Worm (Caenorhabditis elegans) whole organism, midembryonic: Measurements from ENCODE around the gene H40L08.8.

Source experiments
- med-1 ChIP-seq: sonication (generic microtip); optimal IDR thresholded peaks from 2 replicates; lab custom pipeline; 2017; ENCODE audit warnings: missing genetic modification characterization, mild to moderate bottlenecking, missing compliant biosample characterization, antibody characterized with exemption, missing genetic modification reagents; ENCODE audit not compliant: insufficient read depth
- ztf-23 ChIP-seq: fragments of 200-800 bp; sonication (Bioruptor generic); IDR thresholded peaks from 2 replicates; pipeline ENCODE4 v1.3.6; 2022; ENCODE audit warnings: missing genetic modification reagents, missing genetic modification characterization, missing compliant biosample characterization

DNA sequence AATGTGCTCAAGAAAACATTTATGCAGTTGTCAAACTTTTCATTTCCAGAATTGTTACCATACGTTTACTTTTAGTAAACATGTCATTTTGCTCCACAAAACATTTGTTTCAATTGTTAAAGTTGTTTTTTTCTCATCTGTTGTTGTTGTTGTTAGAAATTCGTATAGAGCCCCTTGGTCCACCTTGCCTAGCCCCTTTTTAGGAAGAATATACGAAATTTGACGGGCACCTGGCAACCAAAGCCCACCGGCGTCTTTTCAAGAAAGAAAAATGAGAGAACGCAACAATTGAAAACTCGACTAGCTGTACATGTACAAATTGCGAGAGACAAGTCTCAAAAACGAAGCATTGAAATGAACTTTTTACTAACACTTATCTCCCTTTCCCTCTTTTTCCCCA lies 7.0 kb upstream of the H40L08.8 start, which contains the start of gene F09B12.5:
- TF ChIP-seq med-1 (GFP tag; lab: Kevin White, UChicago) = no peak
- TF ChIP-seq ztf-23 (GFP tag; lab: Robert Waterston, UW) = no peak
